Fruit fly (Drosophila melanogaster): Measurements from ENCODE around the gene Obp28a.

DNA sequence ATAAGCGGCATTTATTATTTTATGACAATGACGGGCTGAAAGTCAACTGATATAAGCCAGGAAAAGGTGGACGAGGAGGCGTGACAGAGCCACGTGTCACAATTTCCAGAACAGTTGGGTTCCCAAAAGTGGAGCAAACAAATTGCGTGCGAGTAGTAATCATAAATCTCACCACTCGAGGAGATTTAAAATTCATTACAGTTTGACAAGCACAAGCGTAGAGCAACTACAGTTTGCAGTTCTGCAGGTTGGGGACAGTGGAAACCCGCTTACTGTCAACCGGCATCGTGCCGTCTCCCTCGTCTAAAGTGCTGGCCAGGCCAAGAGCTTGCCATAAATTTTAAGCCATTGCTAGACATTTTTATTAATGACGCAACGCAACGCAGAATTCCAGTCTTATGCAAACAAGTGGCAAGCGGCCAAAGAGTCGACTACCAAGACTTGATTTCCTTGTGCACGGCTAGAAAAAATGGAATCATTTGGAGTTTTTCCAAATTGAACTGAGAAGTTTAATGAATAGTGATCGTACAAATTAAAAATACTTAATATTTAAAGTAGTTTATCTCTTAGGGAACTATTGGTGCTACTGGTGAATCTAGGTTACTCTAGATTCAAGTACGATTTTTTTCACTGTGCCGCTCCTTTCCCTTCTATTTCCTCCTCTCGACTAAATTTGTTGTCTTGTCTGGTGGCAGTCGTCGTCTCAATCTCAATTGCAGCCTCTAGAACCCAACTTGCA, 16.3 kb upstream of the Obp28a start:
- TF ChIP-seq CG8478 (optimal IDR thresholded peaks at IDR 0.05) (no peak), usp (GFP tag; optimal IDR thresholded peaks at IDR 0.05) (no peak)

Measured in whole organism.